Worm (Caenorhabditis elegans): Measurements from ENCODE around the gene zipt-2.3.

The zipt-2.3 gene

ce11 chrII:13750128-13750527 lies 34.4 kb upstream of the zipt-2.3 start:
- no peak for TF ChIP-seq pbrm-1 (GFP tag; IDR thresholded peaks at IDR 0.05)
- TF ChIP-seq ztf-28 (GFP tag; IDR thresholded peaks at IDR 0.05), result no peak
- TF ChIP-seq pha-4 (tag; optimal IDR thresholded peaks at IDR 0.05), result no peak
- no peak for TF ChIP-seq chd-7 (tag; optimal IDR thresholded peaks at IDR 0.05)

- TF ChIP-seq snpc-1.1 (tag; optimal IDR thresholded peaks at IDR 0.05; ENCODE audit: insufficient read depth), result no peak
- 0 out of 2 replicates have a peak, but pooled peaks have one; percentile 37 for TF ChIP-seq nfyb-1 (GFP tag; IDR thresholded peaks at IDR 0.05)
Measured at ce11 chrII:13741449-13741848, 25.8 kb upstream of the zipt-2.3 start, which contains the start of gene mig-14. mig-14 (plus strand) TSS chrII:13741738.

ce11 chrII:13739423-13739822 lies 23.7 kb upstream of the zipt-2.3 start:
- TF ChIP-seq F57C9.4 (tag; optimal IDR thresholded peaks at IDR 0.05) (no peak), madf-6 (GFP tag; IDR thresholded peaks at IDR 0.05) (no peak), hmg-1.2 (GFP tag; IDR thresholded peaks at IDR 0.05) (no peak), lsy-27 (tag; optimal IDR thresholded peaks at IDR 0.05; ENCODE audit: borderline replicate concordance, insufficient read depth) (no peak), lin-35 (GFP tag; optimal IDR thresholded peaks at IDR 0.05) (no peak), F49E8.2 (tag; optimal IDR thresholded peaks at IDR 0.05; ENCODE audit: insufficient read depth) (no peak), B0035.1 (tag; optimal IDR thresholded peaks at IDR 0.05) (no peak), nfya-2 (GFP tag; IDR thresholded peaks at IDR 0.05) (no peak), ceh-58 (GFP tag; IDR thresholded peaks at IDR 0.05) (no peak), akir-1 (GFP tag; optimal IDR thresholded peaks at IDR 0.05) (no peak), pha-4 (tag; optimal IDR thresholded peaks at IDR 0.05) (no peak), lin-54 (GFP tag; optimal IDR thresholded peaks at IDR 0.05) (no peak)

DNA sequence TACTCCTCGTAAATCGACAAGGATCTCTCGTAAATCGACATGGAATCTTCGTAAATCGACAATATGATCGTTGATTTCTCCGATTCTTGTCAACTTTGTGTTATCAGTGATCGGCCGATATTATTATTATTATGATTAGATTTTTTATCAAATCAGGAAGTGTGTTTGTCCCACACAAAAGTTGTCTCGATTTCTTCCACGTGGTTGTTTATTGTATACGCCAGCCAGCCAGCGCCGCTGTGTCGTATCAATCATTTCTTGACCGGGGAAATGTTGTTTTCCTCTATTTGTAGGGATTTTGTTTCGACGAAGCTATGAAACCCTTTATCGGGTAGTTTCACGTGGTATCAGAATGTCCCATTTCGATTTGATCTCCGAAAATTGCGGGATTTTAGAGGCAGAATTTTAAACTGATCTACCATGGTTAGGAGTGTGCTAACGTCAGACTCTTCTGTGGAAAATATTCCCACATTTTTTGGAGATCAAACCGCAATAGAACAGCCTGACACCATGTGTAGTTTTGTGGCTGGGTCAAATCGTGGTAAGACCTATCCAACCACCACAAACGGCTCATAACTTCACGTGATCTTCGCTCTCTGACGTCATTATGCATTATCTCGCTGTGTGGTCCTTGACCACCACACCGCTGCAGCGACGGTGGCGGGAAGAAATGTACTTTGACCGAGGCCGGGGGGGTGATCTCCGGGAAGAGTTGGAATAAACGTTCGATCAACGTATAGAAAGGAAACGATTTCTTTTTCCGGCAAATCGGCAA lies 22.3 kb upstream of the zipt-2.3 start:
- TF ChIP-seq nhr-80 (tag; optimal IDR thresholded peaks at IDR 0.05) (peak; percentile 49), let-607 (tag; optimal IDR thresholded peaks at IDR 0.05) (peak in 1 of 2 experiments; percentile 70), ets-4 (GFP tag; optimal IDR thresholded peaks at IDR 0.05) (no peak), xnd-1 (tag; optimal IDR thresholded peaks at IDR 0.05) (peak; percentile 14)

DNA sequence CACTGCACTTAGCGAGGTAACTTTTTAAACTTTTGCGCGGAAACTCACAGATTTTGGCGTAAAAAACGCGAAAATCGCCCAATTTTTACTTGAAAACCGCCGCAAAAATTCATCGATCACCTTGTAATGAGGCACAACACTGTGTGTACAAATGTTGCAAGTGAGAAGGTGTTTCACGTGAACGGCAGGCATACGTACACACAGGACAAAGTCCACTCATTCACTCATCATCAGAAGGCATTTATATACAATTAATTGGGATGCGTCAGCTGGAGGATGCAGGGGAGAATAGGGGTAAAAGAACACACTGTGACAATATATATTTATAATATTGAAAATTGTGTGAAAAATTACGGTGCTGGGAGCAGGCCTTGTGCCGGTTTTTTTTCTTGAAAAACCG lies 21.2 kb upstream of the zipt-2.3 start:
- TF ChIP-seq zim-3 (tag; optimal IDR thresholded peaks at IDR 0.05), result no peak

DNA sequence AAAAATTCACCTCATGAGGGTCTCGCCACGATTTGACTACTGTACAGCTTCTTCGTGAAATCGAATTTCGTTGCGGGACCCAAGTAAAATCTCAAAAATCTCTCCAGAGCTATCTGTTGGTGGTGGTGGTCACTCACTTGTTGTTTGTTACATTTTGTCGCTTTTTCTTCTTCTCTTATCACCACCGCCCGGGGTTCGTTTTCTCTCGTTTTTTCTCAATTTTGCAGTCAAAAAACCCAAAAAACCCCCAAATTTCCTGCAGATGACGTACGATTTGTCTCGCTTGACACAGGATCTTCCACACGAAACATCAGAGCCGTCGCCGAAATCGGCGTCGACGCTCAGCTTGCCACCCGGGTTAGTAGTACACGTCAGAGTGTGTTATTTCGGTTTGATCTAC lies 20.4 kb upstream of the zipt-2.3 start, which contains the start of gene R06B9.5:
Gene R06B9.5 (plus strand): TSS at position 232 of the 400 bp plus-strand sequence.
- TF ChIP-seq snpc-1.1 (tag; optimal IDR thresholded peaks at IDR 0.05; ENCODE audit: insufficient read depth) (no peak), tlf-1 (GFP tag; optimal IDR thresholded peaks at IDR 0.05) (no peak), zfh-2 (GFP tag; conservative IDR thresholded peaks at IDR 0.05) (no peak), madf-6 (GFP tag; IDR thresholded peaks at IDR 0.05) (no peak), efl-1 (GFP tag; optimal IDR thresholded peaks at IDR 0.05) (peak; percentile 3), Y56A3A.18 (GFP tag; IDR thresholded peaks at IDR 0.05) (no peak), mel-28 (tag; optimal IDR thresholded peaks at IDR 0.05; ENCODE audit: borderline replicate concordance) (no peak), unc-62 (GFP tag; optimal IDR thresholded peaks at IDR 0.05) (no peak), egl-18 (GFP tag; IDR thresholded peaks at IDR 0.05) (no peak)
